Fruit fly (Drosophila melanogaster): Measurements from ENCODE around the gene Glyat.

Gene Glyat

dm6 chr2L:8012551-8012950, 2.1 kb upstream of the Glyat start:
- TF ChIP-seq CG10348 (GFP tag; IDR thresholded peaks at IDR 0.05) (no peak), gl (tag; optimal IDR thresholded peaks at IDR 0.05) (peak; percentile 4), Pif1B (GFP tag; optimal IDR thresholded peaks at IDR 0.05) (no peak), CG4496 (GFP tag; IDR thresholded peaks at IDR 0.05) (no peak), EcR (GFP tag; optimal IDR thresholded peaks at IDR 0.05) (peak; percentile 20), rn (GFP tag; IDR thresholded peaks at IDR 0.05) (no peak), CG9948 (tag; optimal IDR thresholded peaks at IDR 0.05) (no peak), D1 (tag; optimal IDR thresholded peaks at IDR 0.05) (no peak), CG12605 (GFP tag; IDR thresholded peaks at IDR 0.05) (no peak), CG13204 (GFP tag; optimal IDR thresholded peaks at IDR 0.05) (no peak), CG34367 (tag; optimal IDR thresholded peaks at IDR 0.05) (no peak), Snoo (tag; optimal IDR thresholded peaks at IDR 0.05) (no peak), Pif1A (GFP tag; optimal IDR thresholded peaks at IDR 0.05) (no peak), CG17806 (tag; optimal IDR thresholded peaks at IDR 0.05) (no peak)

- TF ChIP-seq EcR (GFP tag; optimal IDR thresholded peaks at IDR 0.05) (peak; percentile 47), CG15710 (tag; optimal IDR thresholded peaks at IDR 0.05) (peak; percentile 28), CG34367 (tag; optimal IDR thresholded peaks at IDR 0.05) (peak; percentile 21), fd96Ca (GFP tag; IDR thresholded peaks at IDR 0.05) (no peak), CG17806 (tag; optimal IDR thresholded peaks at IDR 0.05) (no peak), Snoo (tag; optimal IDR thresholded peaks at IDR 0.05) (no peak), CG9948 (tag; optimal IDR thresholded peaks at IDR 0.05) (no peak), D1 (tag; optimal IDR thresholded peaks at IDR 0.05) (no peak), Pif1A (GFP tag; optimal IDR thresholded peaks at IDR 0.05) (peak; percentile 45), CG14655 (GFP tag; optimal IDR thresholded peaks at IDR 0.05) (no peak), CG4496 (GFP tag; IDR thresholded peaks at IDR 0.05) (peak; percentile 30; the same call in 1 of the 3 replicates), Ets98B (GFP tag; IDR thresholded peaks at IDR 0.05) (peak; percentile 35; the same call in 1 of the 2 replicates), CG32121 (GFP tag; IDR thresholded peaks at IDR 0.05) (no peak), CG10348 (GFP tag; IDR thresholded peaks at IDR 0.05) (no peak), rn (GFP tag; IDR thresholded peaks at IDR 0.05) (no peak), Pif1B (GFP tag; optimal IDR thresholded peaks at IDR 0.05) (peak; percentile 15), CG13204 (GFP tag; optimal IDR thresholded peaks at IDR 0.05) (peak; percentile 49), CG8301 (tag; optimal IDR thresholded peaks at IDR 0.05) (no peak), CG12605 (GFP tag; IDR thresholded peaks at IDR 0.05) (peak; percentile 88), CG8159 (tag; optimal IDR thresholded peaks at IDR 0.05) (no peak), gl (tag; optimal IDR thresholded peaks at IDR 0.05) (peak; percentile 43)
These were observed 905 bp downstream of the Glyat start, which contains the start of gene CG12560 for dm6 chr2L:8009283-8010211. Gene CG12560, minus strand, starts transcription at chr2L:8009477.

dm6 chr2L:8007160-8007876, 3.1 kb downstream of the Glyat start, which contains the start of gene Spn28Dc:
Gene Spn28Dc, minus strand, starts transcription at chr2L:8007210.
- TF ChIP-seq Pif1B (GFP tag; optimal IDR thresholded peaks at IDR 0.05) (peak; percentile 44), CG15710 (tag; optimal IDR thresholded peaks at IDR 0.05) (no peak), CG14655 (GFP tag; optimal IDR thresholded peaks at IDR 0.05) (no peak), Snoo (tag; optimal IDR thresholded peaks at IDR 0.05) (peak; percentile 29), CG8159 (tag; optimal IDR thresholded peaks at IDR 0.05) (no peak), CG34367 (tag; optimal IDR thresholded peaks at IDR 0.05) (no peak), CG4496 (GFP tag; IDR thresholded peaks at IDR 0.05) (no peak), CG17806 (tag; optimal IDR thresholded peaks at IDR 0.05) (no peak), Ets98B (GFP tag; IDR thresholded peaks at IDR 0.05) (no peak), D1 (tag; optimal IDR thresholded peaks at IDR 0.05) (no peak), CG8301 (tag; optimal IDR thresholded peaks at IDR 0.05) (no peak), Pif1A (GFP tag; optimal IDR thresholded peaks at IDR 0.05) (no peak), CG13204 (GFP tag; optimal IDR thresholded peaks at IDR 0.05) (peak; percentile 13), CG12605 (GFP tag; IDR thresholded peaks at IDR 0.05) (no peak), rn (GFP tag; IDR thresholded peaks at IDR 0.05) (no peak), gl (tag; optimal IDR thresholded peaks at IDR 0.05) (peak; percentile 33), CG10348 (GFP tag; IDR thresholded peaks at IDR 0.05) (no peak), CG32121 (GFP tag; IDR thresholded peaks at IDR 0.05) (no peak), EcR (GFP tag; optimal IDR thresholded peaks at IDR 0.05) (peak; percentile 72), CG9948 (tag; optimal IDR thresholded peaks at IDR 0.05) (no peak), fd96Ca (GFP tag; IDR thresholded peaks at IDR 0.05) (0 out of 3 replicates have a peak, but pooled peaks have one; percentile 25)

dm6 chr2L:8006038-8006437, 4.4 kb downstream of the Glyat start:
- peak; percentile 13; the same call in 1 of the 2 replicates for TF ChIP-seq CG12605 (GFP tag; IDR thresholded peaks at IDR 0.05)
- TF ChIP-seq CG10348 (GFP tag; IDR thresholded peaks at IDR 0.05) = no peak
- TF ChIP-seq CG34367 (tag; optimal IDR thresholded peaks at IDR 0.05) = peak; percentile 49
- peak; percentile 65 for TF ChIP-seq EcR (GFP tag; optimal IDR thresholded peaks at IDR 0.05)
- TF ChIP-seq D1 (tag; optimal IDR thresholded peaks at IDR 0.05) = peak; percentile 19
- peak; percentile 18; the same call in 1 of the 2 replicates for TF ChIP-seq rn (GFP tag; IDR thresholded peaks at IDR 0.05)
- TF ChIP-seq CG15710 (tag; optimal IDR thresholded peaks at IDR 0.05) = peak; percentile 70
- peak; percentile 82 for TF ChIP-seq CG8159 (tag; optimal IDR thresholded peaks at IDR 0.05)
- 0 out of 2 replicates have a peak, but pooled peaks have one; percentile 29 for TF ChIP-seq CG32121 (GFP tag; IDR thresholded peaks at IDR 0.05)
- peak; percentile 68 for TF ChIP-seq CG17806 (tag; optimal IDR thresholded peaks at IDR 0.05)
- TF ChIP-seq Ets98B (GFP tag; IDR thresholded peaks at IDR 0.05) = peak; percentile 52
- peak; percentile 52 for TF ChIP-seq CG9948 (tag; optimal IDR thresholded peaks at IDR 0.05)
- peak; percentile 52 for TF ChIP-seq gl (tag; optimal IDR thresholded peaks at IDR 0.05)
- TF ChIP-seq CG14655 (GFP tag; optimal IDR thresholded peaks at IDR 0.05) = peak; percentile 73
- TF ChIP-seq fd96Ca (GFP tag; IDR thresholded peaks at IDR 0.05) = peak; percentile 57; the same call in 2 of the 3 replicates
- peak; percentile 30 for TF ChIP-seq Snoo (tag; optimal IDR thresholded peaks at IDR 0.05)
- TF ChIP-seq Pif1B (GFP tag; optimal IDR thresholded peaks at IDR 0.05) = peak; percentile 47
- peak; percentile 62 for TF ChIP-seq CG8301 (tag; optimal IDR thresholded peaks at IDR 0.05)
- peak; percentile 76 for TF ChIP-seq Pif1A (GFP tag; optimal IDR thresholded peaks at IDR 0.05)
- TF ChIP-seq CG13204 (GFP tag; optimal IDR thresholded peaks at IDR 0.05) = no peak
- peak; percentile 50; the same call in 2 of the 3 replicates for TF ChIP-seq CG4496 (GFP tag; IDR thresholded peaks at IDR 0.05)

Measured in whole organism, pupa.